Worm (Caenorhabditis elegans): Measurements from ENCODE around the gene F53C3.7.

ce11 chrII:3911716-3912115 lies 16.9 kb downstream of the F53C3.7 start, which contains the start of gene F53C3.1:
- TF ChIP-seq dpl-1 (GFP tag; optimal IDR thresholded peaks at IDR 0.05) (no peak), akir-1 (GFP tag; optimal IDR thresholded peaks at IDR 0.05) (no peak), ztf-22 (GFP tag; optimal IDR thresholded peaks at IDR 0.05) (no peak), die-1 (tag; optimal IDR thresholded peaks at IDR 0.05) (no peak), ztf-6 (GFP tag; IDR thresholded peaks at IDR 0.05) (no peak), F57C9.4 (tag; optimal IDR thresholded peaks at IDR 0.05) (no peak), hmg-1.2 (GFP tag; IDR thresholded peaks at IDR 0.05) (no peak), nfya-1 (tag; optimal IDR thresholded peaks at IDR 0.05; ENCODE audit: borderline replicate concordance, insufficient read depth) (no peak), sptf-2 (GFP tag; optimal IDR thresholded peaks at IDR 0.05) (no peak), unc-130 (GFP tag; optimal IDR thresholded peaks at IDR 0.05) (no peak), mes-4 (tag; optimal IDR thresholded peaks at IDR 0.05) (no peak), somi-1 (GFP tag; optimal IDR thresholded peaks at IDR 0.05) (no peak), attf-6 (GFP tag; IDR thresholded peaks at IDR 0.05) (no peak)
